Fruit fly (Drosophila melanogaster): ENCODE results near the gene Sec5.

The Sec5 gene

DNA sequence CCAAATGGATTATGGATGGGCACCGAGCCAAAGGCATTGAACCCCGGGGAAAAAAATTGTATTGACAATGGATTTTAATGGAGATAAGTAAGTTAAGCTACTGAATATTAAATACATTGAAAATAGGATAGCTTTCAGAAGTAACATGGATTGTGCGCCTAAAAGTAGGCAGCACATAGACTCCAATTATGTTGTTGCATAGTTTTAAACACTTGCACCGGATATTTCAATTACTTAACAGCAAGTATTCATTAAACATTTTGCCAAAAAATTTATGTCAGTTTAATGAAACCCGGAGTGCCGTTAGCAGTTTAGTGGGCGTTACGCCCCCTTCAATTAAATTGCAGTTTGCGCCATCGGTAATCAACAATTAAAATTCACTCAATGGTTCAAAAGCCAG lies 19.0 kb upstream of the Sec5 start:
- TF ChIP-seq CG8478 (optimal IDR thresholded peaks at IDR 0.05) (no peak), pan (optimal IDR thresholded peaks at IDR 0.05) (no peak), EcR (GFP tag; optimal IDR thresholded peaks at IDR 0.05) (no peak), usp (GFP tag; optimal IDR thresholded peaks at IDR 0.05) (no peak), psq (optimal IDR thresholded peaks at IDR 0.05) (no peak), Dll (optimal IDR thresholded peaks at IDR 0.05) (no peak)

DNA sequence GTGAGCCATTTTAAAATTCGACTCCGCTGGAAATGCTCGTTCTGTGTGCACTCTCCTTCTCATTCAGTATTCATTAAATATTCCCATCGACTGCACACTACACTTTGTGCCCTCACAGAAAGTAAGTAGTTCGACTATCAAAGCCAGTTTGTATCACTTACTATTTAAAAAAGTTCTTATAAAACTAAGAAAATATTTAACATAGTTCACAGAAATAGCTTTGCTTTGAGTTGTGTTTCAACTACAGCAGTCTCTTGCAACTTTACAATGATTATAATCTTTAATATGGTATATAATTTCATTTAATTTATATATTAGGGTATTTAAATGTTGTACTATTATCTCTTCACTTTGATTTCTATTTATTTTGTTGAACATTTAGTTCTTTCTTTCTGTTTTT lies 17.6 kb upstream of the Sec5 start:
- TF ChIP-seq psq (optimal IDR thresholded peaks at IDR 0.05) (no peak), usp (GFP tag; optimal IDR thresholded peaks at IDR 0.05) (no peak), Dll (optimal IDR thresholded peaks at IDR 0.05) (no peak), pan (optimal IDR thresholded peaks at IDR 0.05) (no peak)

DNA sequence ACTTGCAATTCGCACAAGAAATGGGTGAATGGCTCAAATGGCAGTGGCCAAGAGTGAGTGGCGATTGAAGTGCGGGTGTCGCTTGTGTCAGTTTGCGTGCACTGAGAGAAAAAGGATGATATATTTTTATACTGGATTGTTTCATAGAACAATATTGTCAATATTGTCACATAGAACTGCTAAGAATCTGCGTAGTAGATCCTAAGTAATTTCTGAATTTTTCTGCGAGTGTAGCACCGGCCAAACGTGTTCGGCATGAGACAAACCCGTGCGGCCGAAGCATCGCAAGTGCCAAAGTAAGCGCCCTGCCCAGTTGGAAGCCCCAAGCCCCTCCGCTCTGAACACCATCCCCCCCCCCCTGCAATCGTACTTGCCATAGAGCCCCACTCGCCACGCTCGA lies 16.8 kb upstream of the Sec5 start:
- TF ChIP-seq CG8478 (optimal IDR thresholded peaks at IDR 0.05): no peak
- TF ChIP-seq Dll (optimal IDR thresholded peaks at IDR 0.05): no peak
- no peak for TF ChIP-seq psq (optimal IDR thresholded peaks at IDR 0.05)
- TF ChIP-seq usp (GFP tag; optimal IDR thresholded peaks at IDR 0.05): no peak
- TF ChIP-seq EcR (GFP tag; optimal IDR thresholded peaks at IDR 0.05): no peak
- TF ChIP-seq pan (optimal IDR thresholded peaks at IDR 0.05): no peak

DNA sequence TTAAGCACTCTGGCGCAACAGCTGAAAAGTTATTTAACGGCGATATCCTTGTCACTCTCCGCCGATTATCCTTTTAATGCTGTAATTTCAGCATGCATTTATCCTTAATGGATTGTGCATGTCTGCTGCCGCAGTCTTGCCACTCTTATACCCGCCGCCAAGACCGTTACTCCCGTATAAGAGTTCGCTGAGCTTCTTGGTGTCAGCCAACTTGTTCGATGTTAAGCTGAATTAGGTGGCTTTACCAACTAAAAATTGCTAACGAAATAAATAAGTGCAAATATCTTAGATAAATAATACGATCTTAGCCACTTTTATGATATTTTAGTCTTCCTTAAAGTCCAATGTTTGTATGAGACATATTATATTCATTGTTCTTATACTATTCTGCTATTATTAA lies 15.9 kb upstream of the Sec5 start:
- no peak for TF ChIP-seq pan (optimal IDR thresholded peaks at IDR 0.05)
- TF ChIP-seq Dll (optimal IDR thresholded peaks at IDR 0.05): no peak
- no peak for TF ChIP-seq CG8478 (optimal IDR thresholded peaks at IDR 0.05)
- TF ChIP-seq usp (GFP tag; optimal IDR thresholded peaks at IDR 0.05): no peak
- TF ChIP-seq psq (optimal IDR thresholded peaks at IDR 0.05): no peak
- TF ChIP-seq EcR (GFP tag; optimal IDR thresholded peaks at IDR 0.05): no peak

DNA sequence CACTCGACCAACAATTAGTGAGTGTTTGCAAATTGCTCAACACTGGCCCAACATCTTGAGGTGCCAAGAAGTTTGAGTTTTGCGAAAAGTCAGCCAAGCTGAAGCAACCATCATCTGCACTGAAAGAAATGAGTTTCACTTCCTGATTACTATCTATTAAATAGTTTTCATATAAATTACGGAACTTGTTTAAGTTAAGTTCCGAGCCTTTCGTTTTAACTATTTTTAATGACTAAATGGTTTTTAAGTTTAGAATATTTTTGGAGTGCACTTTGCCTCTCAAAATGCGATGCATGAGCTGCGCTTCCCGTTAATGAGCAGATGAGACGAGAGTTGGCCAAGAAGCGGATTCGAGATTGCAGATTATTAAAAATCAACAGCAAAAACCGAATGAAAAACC lies 15.4 kb upstream of the Sec5 start:
- TF ChIP-seq usp (GFP tag; optimal IDR thresholded peaks at IDR 0.05) (no peak), EcR (GFP tag; optimal IDR thresholded peaks at IDR 0.05) (no peak), pan (optimal IDR thresholded peaks at IDR 0.05) (no peak), CG8478 (optimal IDR thresholded peaks at IDR 0.05) (no peak), psq (optimal IDR thresholded peaks at IDR 0.05) (no peak), Dll (optimal IDR thresholded peaks at IDR 0.05) (no peak)

DNA sequence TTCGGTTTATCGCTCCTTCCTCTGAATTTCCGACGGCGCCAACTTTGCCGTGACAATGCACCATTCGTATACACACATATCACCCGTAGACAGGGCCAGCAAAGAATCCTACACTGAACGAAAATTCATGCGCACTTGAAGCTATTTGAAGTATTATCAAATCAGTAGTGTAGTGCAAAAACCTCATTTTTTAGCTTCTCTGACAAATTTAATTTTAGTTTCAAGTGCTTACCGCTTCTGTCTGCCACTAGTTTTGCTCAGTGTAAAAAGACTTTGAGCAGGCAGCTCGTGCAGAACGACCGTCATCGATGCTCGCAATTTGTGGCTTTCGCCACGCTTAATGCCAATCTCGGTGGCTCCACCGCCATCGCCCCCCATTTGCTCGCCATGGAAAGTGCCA lies 12.3 kb upstream of the Sec5 start:
- no peak for TF ChIP-seq usp (GFP tag; optimal IDR thresholded peaks at IDR 0.05)
- no peak for TF ChIP-seq Dll (optimal IDR thresholded peaks at IDR 0.05)
- no peak for TF ChIP-seq psq (optimal IDR thresholded peaks at IDR 0.05)
- TF ChIP-seq EcR (GFP tag; optimal IDR thresholded peaks at IDR 0.05): no peak
- no peak for TF ChIP-seq pan (optimal IDR thresholded peaks at IDR 0.05)
- TF ChIP-seq CG8478 (optimal IDR thresholded peaks at IDR 0.05): no peak

DNA sequence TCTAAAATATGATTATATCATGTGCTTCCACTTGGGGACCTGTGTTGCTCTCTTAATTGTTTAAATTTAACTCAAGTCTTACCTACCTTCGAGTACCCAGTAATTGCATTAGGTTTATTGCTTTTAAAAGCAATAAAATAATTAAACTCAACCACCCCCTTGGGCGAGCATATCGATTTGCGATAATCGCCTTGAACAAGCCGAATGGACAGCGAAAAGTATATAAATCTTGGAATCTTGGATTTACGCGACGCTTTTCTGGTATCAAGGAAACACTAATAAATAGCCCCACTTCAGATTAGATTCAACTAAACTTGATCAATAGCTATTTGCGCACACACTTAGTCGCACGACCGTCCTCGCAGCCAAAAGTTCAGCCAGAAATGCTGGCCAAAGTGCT lies 11.4 kb upstream of the Sec5 start, which contains the start of gene CG2772:
TSS of gene CG2772 (plus strand) at position 338 of the 400 bp plus-strand sequence.
- TF ChIP-seq EcR (GFP tag; optimal IDR thresholded peaks at IDR 0.05): no peak
- TF ChIP-seq psq (optimal IDR thresholded peaks at IDR 0.05): no peak
- no peak for TF ChIP-seq usp (GFP tag; optimal IDR thresholded peaks at IDR 0.05)
- no peak for TF ChIP-seq Dll (optimal IDR thresholded peaks at IDR 0.05)
- TF ChIP-seq pan (optimal IDR thresholded peaks at IDR 0.05): no peak

DNA sequence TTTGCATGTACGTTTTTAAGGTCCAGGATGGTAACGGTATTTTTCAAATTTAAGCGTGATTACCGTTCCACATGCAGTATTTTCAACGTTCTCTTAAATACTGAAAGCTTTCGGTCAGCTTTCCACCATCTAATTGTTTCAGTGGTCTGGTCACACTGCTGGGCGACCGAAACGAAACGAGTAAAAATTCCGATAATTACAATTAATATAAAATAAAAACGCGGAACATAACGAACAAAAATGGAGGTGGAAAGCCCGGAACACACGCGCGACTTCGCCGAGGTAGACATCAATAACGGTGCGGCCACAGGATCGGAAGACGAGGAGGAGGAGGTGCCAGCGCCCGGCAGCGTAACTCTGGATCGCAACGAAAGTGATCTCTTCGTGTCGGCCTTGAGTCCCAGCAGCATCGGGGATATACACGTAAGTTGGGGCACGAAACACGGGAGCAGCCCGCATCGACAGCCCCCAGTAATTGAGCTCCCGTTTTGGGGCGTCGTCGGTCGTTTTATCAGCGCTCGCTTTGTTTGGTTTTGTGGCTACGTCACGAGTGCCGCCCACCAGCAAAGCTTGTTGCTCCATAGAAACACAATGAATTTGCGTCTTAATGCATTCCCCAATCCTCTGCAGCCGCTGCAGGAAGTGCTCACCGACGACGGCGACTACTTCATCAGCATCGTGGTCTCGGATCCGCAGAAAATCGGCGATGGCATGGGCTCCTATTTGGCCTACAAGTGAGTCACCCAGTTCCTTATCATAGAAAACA lies 7.4 kb upstream of the Sec5 start, which contains the start of gene Snx1:
TSS of gene Snx1 (plus strand) at position 129 of the 766 bp plus-strand sequence.
- TF ChIP-seq CG8478 (optimal IDR thresholded peaks at IDR 0.05) (no peak), usp (GFP tag; optimal IDR thresholded peaks at IDR 0.05) (no peak), Dll (optimal IDR thresholded peaks at IDR 0.05) (no peak), pan (optimal IDR thresholded peaks at IDR 0.05) (no peak), EcR (GFP tag; optimal IDR thresholded peaks at IDR 0.05) (no peak), psq (optimal IDR thresholded peaks at IDR 0.05) (no peak)

DNA sequence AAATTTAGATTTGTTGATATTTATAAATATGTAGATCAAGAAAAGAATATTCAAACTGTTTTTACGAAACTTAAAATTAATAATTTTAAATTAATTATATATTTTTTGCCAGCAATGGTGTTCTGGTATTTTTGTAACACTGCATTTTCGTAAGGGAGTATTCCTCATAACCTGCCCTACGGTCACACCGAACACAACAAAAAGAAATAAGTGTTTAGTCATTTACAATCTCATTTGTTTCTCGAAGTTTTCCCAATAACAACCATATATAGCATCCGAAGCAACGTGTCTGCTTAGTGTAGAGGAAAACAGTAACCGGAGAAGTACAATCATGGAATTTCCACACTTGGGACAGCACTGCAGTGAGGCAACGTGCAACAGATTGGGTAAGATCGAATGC lies 4.8 kb upstream of the Sec5 start, which contains the start of gene CG12795:
TSS of gene CG12795 (plus strand) at position 181 of the 400 bp plus-strand sequence.
- TF ChIP-seq pan (optimal IDR thresholded peaks at IDR 0.05): no peak
- no peak for TF ChIP-seq usp (GFP tag; optimal IDR thresholded peaks at IDR 0.05)
- TF ChIP-seq EcR (GFP tag; optimal IDR thresholded peaks at IDR 0.05): no peak
- no peak for TF ChIP-seq Dll (optimal IDR thresholded peaks at IDR 0.05)
- no peak for TF ChIP-seq CG8478 (optimal IDR thresholded peaks at IDR 0.05)
- TF ChIP-seq psq (optimal IDR thresholded peaks at IDR 0.05): no peak

DNA sequence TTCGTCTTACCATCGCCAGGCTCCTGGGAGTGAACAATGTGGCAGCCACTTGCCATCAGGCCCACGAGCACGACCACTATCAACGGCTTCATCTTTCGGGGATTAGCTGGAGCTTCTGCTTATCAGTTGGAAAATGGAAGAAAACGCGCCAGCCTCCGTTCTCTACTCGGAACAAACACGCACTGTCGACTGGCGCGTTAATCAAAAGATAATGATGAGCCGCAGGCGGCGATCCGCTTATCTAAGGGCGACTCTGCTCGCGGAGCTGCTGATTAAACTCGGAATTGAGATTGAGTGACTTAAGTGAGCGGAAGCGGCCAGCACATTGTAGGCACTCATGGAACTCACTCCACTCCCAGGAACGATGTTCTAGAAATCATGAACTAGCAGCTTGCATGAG lies 4.7 kb downstream of the Sec5 start, which contains the start of gene CG3246:
TSS of gene CG3246 (minus strand) at position 193 of the 400 bp plus-strand sequence.
- TF ChIP-seq CG8478 (optimal IDR thresholded peaks at IDR 0.05): no peak
- TF ChIP-seq psq (optimal IDR thresholded peaks at IDR 0.05): no peak
- no peak for TF ChIP-seq usp (GFP tag; optimal IDR thresholded peaks at IDR 0.05)
- no peak for TF ChIP-seq Dll (optimal IDR thresholded peaks at IDR 0.05)
- TF ChIP-seq EcR (GFP tag; optimal IDR thresholded peaks at IDR 0.05): no peak
- no peak for TF ChIP-seq pan (optimal IDR thresholded peaks at IDR 0.05)

DNA sequence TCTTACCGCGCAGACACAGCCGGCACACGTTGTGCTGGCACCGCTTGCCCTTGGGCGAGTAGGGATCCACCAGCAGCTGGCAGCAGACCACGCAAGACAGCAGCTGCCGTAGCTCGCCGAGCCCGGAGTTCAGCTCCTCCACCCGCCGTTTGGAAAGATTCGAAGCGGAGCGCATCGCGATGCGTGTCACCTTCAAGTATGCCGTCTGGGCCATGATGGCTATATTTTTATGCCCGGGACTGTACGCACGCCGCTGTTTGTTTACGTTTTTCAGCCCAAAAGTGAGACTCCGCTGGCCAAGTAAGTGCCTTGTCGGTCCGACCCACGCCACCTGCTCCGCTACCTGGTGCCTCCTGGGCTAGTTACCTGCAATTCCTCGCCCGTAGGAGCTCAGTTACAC lies 8.3 kb downstream of the Sec5 start:
- TF ChIP-seq psq (optimal IDR thresholded peaks at IDR 0.05) (no peak), Dll (optimal IDR thresholded peaks at IDR 0.05) (no peak), EcR (GFP tag; optimal IDR thresholded peaks at IDR 0.05) (no peak), pan (optimal IDR thresholded peaks at IDR 0.05) (no peak), usp (GFP tag; optimal IDR thresholded peaks at IDR 0.05) (no peak), CG8478 (optimal IDR thresholded peaks at IDR 0.05) (no peak)

DNA sequence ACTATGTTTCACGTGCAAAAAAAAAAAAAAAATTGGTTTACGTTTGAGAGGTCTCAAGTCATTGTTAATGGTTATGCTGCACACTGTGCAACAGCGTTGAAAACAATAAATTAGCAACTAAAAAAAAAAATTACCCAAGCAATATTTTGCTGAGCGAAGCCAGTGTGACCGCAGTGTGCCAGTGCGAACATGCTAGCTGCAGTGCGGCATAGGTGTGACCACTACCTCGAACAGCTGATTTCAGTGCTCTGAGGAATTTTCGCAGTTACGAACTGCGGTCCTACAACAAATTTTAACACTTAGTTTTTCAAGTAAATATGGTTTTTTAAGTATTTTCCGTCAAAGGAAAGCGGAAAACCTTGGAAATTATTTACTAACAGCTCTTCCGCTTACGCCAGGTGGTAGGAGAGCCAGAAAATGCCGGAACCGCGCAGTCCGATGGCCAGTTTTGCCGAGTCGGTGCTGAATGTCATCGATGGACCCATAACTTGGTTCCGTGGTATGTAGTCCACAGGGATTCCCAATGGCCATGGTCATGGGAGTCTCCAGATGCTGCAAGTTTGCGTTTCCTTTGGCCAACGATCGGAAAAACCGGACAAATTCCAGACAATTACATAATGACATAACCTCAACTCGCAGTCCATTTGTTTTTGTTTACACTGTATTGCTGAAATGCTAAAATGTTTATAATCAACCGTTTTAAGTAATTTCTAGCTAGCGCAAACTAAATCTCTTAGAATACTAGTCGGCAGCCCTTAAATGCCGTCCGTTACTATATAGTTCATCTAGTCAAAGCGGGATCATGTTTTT lies 9.0 kb downstream of the Sec5 start, which contains the start of the genes msl-2 and ND-PDSW:
TSS of gene msl-2 (minus strand) at position 195 of the 810 bp plus-strand sequence.
TSS of gene ND-PDSW (plus strand) at position 240 of the 810 bp plus-strand sequence.
- TF ChIP-seq usp (GFP tag; optimal IDR thresholded peaks at IDR 0.05) (no peak), pan (optimal IDR thresholded peaks at IDR 0.05) (no peak), Dll (optimal IDR thresholded peaks at IDR 0.05) (no peak), psq (optimal IDR thresholded peaks at IDR 0.05) (no peak), CG8478 (optimal IDR thresholded peaks at IDR 0.05) (no peak), EcR (GFP tag; optimal IDR thresholded peaks at IDR 0.05) (no peak)

Measured in whole organism.